Worm (Caenorhabditis elegans) whole organism, L4 larva: ENCODE data around the gene nhr-117.

ENCODE experiments used
- ceh-44 ChIP-seq: fragments of 200-800 bp; sonication (Bioruptor generic); IDR thresholded peaks from 2 replicates; pipeline ENCODE4 v1.3.6; 2022; ENCODE audit warnings: missing genetic modification reagents, missing genetic modification characterization, missing compliant biosample characterization
- ceh-82 ChIP-seq: sonication (generic microtip); optimal IDR thresholded peaks from 2 replicates; lab custom pipeline; 2017; ENCODE audit warnings: missing biosample characterization, missing genetic modification characterization
- ztf-11 ChIP-seq: fragments of 150-350 bp; optimal IDR thresholded peaks from 2 replicates; lab custom pipeline; 2014; ENCODE audit warnings: missing biosample characterization, missing genetic modification characterization

- no peak for TF ChIP-seq ceh-44
- no peak for TF ChIP-seq ceh-82
- TF ChIP-seq ztf-11 (tag; lab: Kevin White, UChicago) = no peak
Observed at ce11 chrV:1611570-1611969, 9.8 kb downstream of the nhr-117 start.
